Worm (Caenorhabditis elegans) whole organism, L4 larva: Measurements from ENCODE around the gene F13A7.12.

ENCODE experiments used
- F10B5.3 ChIP-seq: sonication (generic microtip); optimal IDR thresholded peaks from 2 replicates; lab custom pipeline; 2016; ENCODE audit warnings: mild to moderate bottlenecking, missing genetic modification characterization, missing compliant biosample characterization
- F49E8.2 ChIP-seq: sonication (generic microtip); optimal IDR thresholded peaks from 2 replicates; lab custom pipeline; 2016; ENCODE audit warnings: missing compliant biosample characterization, mild to moderate bottlenecking, missing genetic modification characterization, borderline replicate concordance
- Y75B8A.6 ChIP-seq: fragments of 200-800 bp; sonication (Bioruptor generic); IDR thresholded peaks from 2 replicates; pipeline ENCODE4 v1.3.6; 2022; ENCODE audit warnings: missing genetic modification reagents, missing genetic modification characterization, missing compliant biosample characterization
- ZK337.2 ChIP-seq: fragments of 200-800 bp; sonication (Bioruptor generic); IDR thresholded peaks from 2 replicates; pipeline ENCODE4 v1.3.6; 2022; ENCODE audit warnings: missing genetic modification reagents, missing genetic modification characterization, missing compliant biosample characterization
- ZK546.5 ChIP-seq, 2 experiments: sonication (generic microtip); optimal IDR thresholded peaks; 2 replicates each; lab custom pipeline; 2017; ENCODE audit warnings: missing biosample characterization in 2 of 2, missing genetic modification characterization in 2 of 2
- aha-1 ChIP-seq: fragments of 150-350 bp; peaks from one replicate; lab custom pipeline; 2014; ENCODE audit warnings: missing biosample characterization, missing genetic modification characterization
- attf-4 ChIP-seq: sonication (generic microtip); optimal IDR thresholded peaks from 3 replicates; lab custom pipeline; 2017; ENCODE audit warnings: missing biosample characterization, missing genetic modification characterization
- ceh-20 ChIP-seq: fragments of 200-800 bp; sonication (Bioruptor generic); IDR thresholded peaks from 2 replicates; pipeline ENCODE4 v1.3.6; 2022; ENCODE audit warnings: missing genetic modification reagents, missing genetic modification characterization, missing compliant biosample characterization
- ceh-44 ChIP-seq: fragments of 200-800 bp; sonication (Bioruptor generic); IDR thresholded peaks from 2 replicates; pipeline ENCODE4 v1.3.6; 2022; ENCODE audit warnings: missing genetic modification reagents, missing genetic modification characterization, missing compliant biosample characterization
- daf-19 ChIP-seq: fragments of 200-800 bp; sonication (Bioruptor generic); conservative IDR thresholded peaks from 2 replicates; pipeline ENCODE4 v1.3.6; 2022; ENCODE audit warnings: missing genetic modification characterization, missing compliant biosample characterization
- daf-8 ChIP-seq: fragments of 200-800 bp; sonication (Bioruptor generic); IDR thresholded peaks from 2 replicates; pipeline ENCODE4 v1.3.6; 2022; ENCODE audit warnings: missing genetic modification characterization, missing compliant biosample characterization
- dve-1 ChIP-seq: sonication (generic microtip); optimal IDR thresholded peaks from 2 replicates; lab custom pipeline; 2017; ENCODE audit warnings: antibody characterized with exemption, mild to moderate bottlenecking, missing genetic modification characterization, missing compliant biosample characterization; ENCODE audit not compliant: insufficient read depth
- egl-43 ChIP-seq: fragments of 200-800 bp; sonication (Bioruptor generic); IDR thresholded peaks from 2 replicates; pipeline ENCODE4 v1.3.6; 2022; ENCODE audit warnings: missing genetic modification reagents, missing genetic modification characterization, missing compliant biosample characterization
- gei-8 ChIP-seq: fragments of 200-800 bp; sonication (Bioruptor generic); optimal IDR thresholded peaks from 2 replicates; lab custom pipeline; 2018; ENCODE audit warnings: mild to moderate bottlenecking, missing genetic modification characterization, missing compliant biosample characterization
- hif-1 ChIP-seq, 2 experiments: sonication (generic microtip); optimal IDR thresholded peaks; 2 replicates each; lab custom pipeline; 2016 to 2017; ENCODE audit warnings: missing compliant biosample characterization in 2 of 2, missing genetic modification characterization in 2 of 2, missing genetic modification reagents in 2 of 2, missing genotype in 2 of 2, mild to moderate bottlenecking in 1 of 2
- lin-13 ChIP-seq: fragments of 150-350 bp; optimal IDR thresholded peaks from 2 replicates; lab custom pipeline; 2014; ENCODE audit warnings: missing biosample characterization, missing genetic modification reagents, missing genetic modification characterization
- lin-29 ChIP-seq: fragments of 200-800 bp; sonication (Bioruptor generic); IDR thresholded peaks from 2 replicates; pipeline ENCODE4 v1.3.6; 2022; ENCODE audit warnings: missing genetic modification reagents, missing genetic modification characterization, missing compliant biosample characterization
- lin-39 ChIP-seq: fragments of 150-350 bp; optimal IDR thresholded peaks from 2 replicates; lab custom pipeline; 2014; ENCODE audit warnings: missing biosample characterization, missing genetic modification reagents, missing genetic modification characterization
- madf-5 ChIP-seq, 2 experiments: fragments of 200-800 bp; sonication (Bioruptor generic); IDR thresholded peaks; 2 replicates each; pipeline ENCODE4 v1.3.6; 2022; ENCODE audit warnings: missing compliant biosample characterization in 2 of 2, missing genetic modification characterization in 2 of 2
- mdl-1 ChIP-seq, 2 experiments: fragments of 150-350 bp in 1 of 2; sonication (generic microtip) in 1 of 2; optimal IDR thresholded peaks; 2 replicates each; lab custom pipeline; 2014 to 2017; ENCODE audit warnings: missing biosample characterization in 2 of 2, missing genetic modification characterization in 2 of 2
- mep-1 ChIP-seq: fragments of 150-350 bp; sonication (generic microtip); optimal IDR thresholded peaks from 3 replicates; lab custom pipeline; 2014; ENCODE audit warnings: missing biosample characterization, missing genetic modification characterization
- mxl-2 ChIP-seq: fragments of 200-800 bp; sonication (Bioruptor generic); conservative IDR thresholded peaks from 2 replicates; pipeline ENCODE4 v1.3.6; 2022; ENCODE audit warnings: missing genetic modification reagents, missing genetic modification characterization, missing compliant biosample characterization
- nhr-102 ChIP-seq: sonication (generic microtip); optimal IDR thresholded peaks from 2 replicates; lab custom pipeline; 2016; ENCODE audit warnings: mild to moderate bottlenecking, missing genetic modification characterization, moderate library complexity, missing compliant biosample characterization
- nhr-237 ChIP-seq: sonication (generic microtip); optimal IDR thresholded peaks from 2 replicates; lab custom pipeline; 2017; ENCODE audit warnings: missing biosample characterization, missing genetic modification characterization
- nhr-77 ChIP-seq: fragments of 150-350 bp; optimal IDR thresholded peaks from 2 replicates; lab custom pipeline; 2014; ENCODE audit warnings: missing biosample characterization, missing genetic modification characterization
- pqm-1 ChIP-seq: sonication (generic microtip); optimal IDR thresholded peaks from 2 replicates; lab custom pipeline; 2017; ENCODE audit warnings: missing biosample characterization, missing genetic modification characterization
- sdz-12 ChIP-seq: fragments of 200-800 bp; sonication (Bioruptor generic); optimal IDR thresholded peaks from 2 replicates; lab custom pipeline; 2018; ENCODE audit warnings: mild to moderate bottlenecking, missing genetic modification characterization, missing compliant biosample characterization
- unc-130 ChIP-seq: sonication (generic microtip); optimal IDR thresholded peaks from 2 replicates; lab custom pipeline; 2016; ENCODE audit warnings: missing genetic modification reagents, missing genetic modification characterization, missing compliant biosample characterization
- unc-39 ChIP-seq: sonication (generic microtip); optimal IDR thresholded peaks from 2 replicates; lab custom pipeline; 2017; ENCODE audit warnings: missing biosample characterization, missing genetic modification characterization
- unc-62 ChIP-seq, 3 experiments: fragments of 150-350 bp in 1 of 3; sonication (generic microtip); optimal IDR thresholded peaks in 2 of 3; peaks in 1 of 3; 1 replicate in 1 of 3; 2 replicates in 2 of 3; lab custom pipeline; 2014 to 2017; ENCODE audit warnings: missing biosample characterization in 3 of 3, missing genetic modification characterization in 3 of 3, missing genetic modification reagents in 3 of 3, missing genotype in 1 of 3
- zip-11 ChIP-seq: fragments of 200-800 bp; sonication (Bioruptor generic); IDR thresholded peaks from 2 replicates; pipeline ENCODE4 v1.3.6; 2022; ENCODE audit warnings: missing genetic modification characterization, missing compliant biosample characterization
- ztf-11 ChIP-seq: fragments of 150-350 bp; optimal IDR thresholded peaks from 2 replicates; lab custom pipeline; 2014; ENCODE audit warnings: missing biosample characterization, missing genetic modification characterization

Gene F13A7.12

DNA sequence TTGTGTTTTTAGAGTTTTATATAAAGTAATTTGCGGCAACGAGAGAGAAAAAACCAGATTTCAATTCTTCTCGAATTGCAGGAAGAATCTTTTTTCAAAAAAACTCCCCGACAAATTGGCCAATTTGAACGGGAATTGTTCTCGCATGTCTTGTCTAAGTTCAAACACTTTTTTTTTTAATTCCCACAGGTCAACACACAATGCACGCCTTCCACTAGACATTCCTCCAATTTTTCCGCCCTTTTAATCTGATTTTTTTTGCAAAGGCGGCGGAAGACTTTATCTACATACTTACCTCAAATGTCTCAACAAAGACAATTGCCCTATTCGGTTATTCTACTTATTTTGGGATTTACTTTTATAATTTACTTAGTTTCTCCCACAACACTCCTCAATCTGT lies 11.8 kb downstream of the F13A7.12 start, which contains the start of gene F26D2.3:
Gene F26D2.3, plus strand, starts transcription at position 301 of the 400 bp plus-strand sequence.
- no peak for TF ChIP-seq madf-5 (GFP tag; IDR thresholded peaks at IDR 0.05; lab: Robert Waterston, UW)
- no peak for TF ChIP-seq nhr-102 (tag; lab: Kevin White, UChicago)
- TF ChIP-seq ZK337.2 (GFP tag; lab: Robert Waterston, UW), result no peak
- no peak for TF ChIP-seq gei-8 (GFP tag; lab: Kevin White, UChicago)
- TF ChIP-seq egl-43 (GFP tag; lab: Robert Waterston, UW), result no peak
- no peak for TF ChIP-seq hif-1 (tag; optimal IDR thresholded peaks at IDR 0.05; lab: Kevin White, UChicago)
- no peak for TF ChIP-seq dve-1 (tag; lab: Kevin White, UChicago)
- no peak for TF ChIP-seq F49E8.2 (tag; lab: Kevin White, UChicago)
- TF ChIP-seq unc-130 (GFP tag; lab: Kevin White, UChicago), result no peak
- TF ChIP-seq Y75B8A.6, result no peak
- TF ChIP-seq zip-11 (GFP tag; lab: Robert Waterston, UW), result no peak
- no peak for TF ChIP-seq ZK546.5 (tag; optimal IDR thresholded peaks at IDR 0.05; lab: Kevin White, UChicago)
- TF ChIP-seq lin-29 (GFP tag; lab: Robert Waterston, UW), result no peak
- no peak for TF ChIP-seq lin-39
- no peak for TF ChIP-seq ztf-11
- TF ChIP-seq lin-13 (GFP tag; lab: Kevin White, UChicago), result no peak
- no peak for TF ChIP-seq pqm-1 (tag; lab: Kevin White, UChicago)
- TF ChIP-seq nhr-77 (tag; lab: Kevin White, UChicago), result no peak
- TF ChIP-seq F10B5.3, result no peak

DNA sequence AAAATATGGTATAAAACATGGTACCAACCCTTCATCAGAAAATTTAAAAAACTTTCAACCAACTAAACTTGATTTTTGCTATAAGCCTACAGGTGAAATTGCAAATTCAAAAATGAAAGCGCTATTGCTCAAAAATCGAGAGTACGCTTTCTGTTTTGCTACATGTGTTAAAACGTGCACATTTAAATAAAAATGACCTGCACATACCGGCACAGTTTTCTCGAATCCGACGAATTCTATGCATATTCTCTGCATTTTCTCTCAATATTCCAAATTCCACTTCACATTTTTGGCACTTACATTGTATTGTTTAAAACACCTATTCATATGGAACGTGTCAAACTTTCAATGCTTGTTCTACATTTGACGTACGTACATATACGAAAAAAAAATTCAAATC lies 14.7 kb downstream of the F13A7.12 start, which contains the start of gene srh-145:
Gene srh-145, plus strand, starts transcription at position 193 of the 400 bp plus-strand sequence.
- peak in 1 of 2 experiments; percentile 60 for TF ChIP-seq unc-62 (GFP tag; optimal IDR thresholded peaks at IDR 0.05 in 1 of 2; lab: Kevin White, UChicago)
- TF ChIP-seq unc-62 (tag; optimal IDR thresholded peaks at IDR 0.05; lab: Kevin White, UChicago), result no peak
- no peak for TF ChIP-seq attf-4 (tag; lab: Kevin White, UChicago)
- TF ChIP-seq mep-1 (tag; lab: Kevin White, UChicago), result no peak
- 0 out of 2 replicates have a peak, but pooled peaks have one; percentile 11 for TF ChIP-seq mxl-2 (GFP tag; lab: Robert Waterston, UW)
- peak; percentile 78 for TF ChIP-seq aha-1 (tag; lab: Kevin White, UChicago)

DNA sequence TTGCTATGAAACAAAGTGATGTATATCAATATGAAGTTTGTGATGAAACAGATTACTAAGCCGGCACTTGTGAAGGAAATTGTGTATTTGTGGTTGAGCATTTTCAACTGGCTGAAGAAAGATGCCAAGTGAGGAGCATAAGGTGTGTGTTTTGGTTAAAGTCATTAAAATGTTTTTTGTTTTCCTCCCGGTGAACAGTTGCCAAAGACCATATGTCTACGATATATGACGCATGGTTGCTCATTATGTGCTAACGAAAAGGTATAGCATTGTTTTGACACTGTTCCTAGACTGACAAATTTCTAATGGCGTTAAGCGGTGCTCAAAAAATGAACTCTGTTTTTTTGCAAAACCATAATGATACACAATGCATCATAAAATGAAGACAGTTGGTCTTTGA lies 21.2 kb downstream of the F13A7.12 start, which contains the start of gene str-55:
Gene str-55, minus strand, starts transcription at position 101 of the 400 bp plus-strand sequence.
- TF ChIP-seq sdz-12 (GFP tag; lab: Kevin White, UChicago), result no peak
- no peak for TF ChIP-seq egl-43 (GFP tag; lab: Robert Waterston, UW)
- TF ChIP-seq daf-8 (GFP tag; lab: Robert Waterston, UW), result no peak
- no peak for TF ChIP-seq attf-4 (tag; lab: Kevin White, UChicago)
- no peak for TF ChIP-seq lin-39
- TF ChIP-seq nhr-237 (tag; lab: Kevin White, UChicago), result no peak
- no peak for TF ChIP-seq ceh-44 (GFP tag; lab: Robert Waterston, UW)
- TF ChIP-seq ztf-11, result no peak
- no peak for TF ChIP-seq daf-19 (GFP tag; lab: Robert Waterston, UW)

DNA sequence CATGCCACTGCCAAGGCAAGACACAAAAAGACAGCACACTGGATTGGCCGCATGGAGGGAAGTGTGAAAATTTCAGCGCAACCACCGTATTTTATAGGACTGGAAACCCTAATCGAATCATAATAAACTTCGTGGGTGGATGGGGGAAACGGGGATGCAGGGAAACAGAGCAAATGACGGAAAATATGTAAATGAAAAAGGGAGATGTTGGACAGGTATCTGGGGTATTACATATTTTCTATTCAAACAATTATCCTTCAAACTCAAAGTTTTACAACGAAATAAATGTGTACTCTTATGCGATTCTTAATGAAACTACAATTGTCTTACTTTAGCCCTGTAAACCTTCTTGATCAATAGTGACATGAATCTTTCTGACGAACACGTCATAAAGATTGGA lies 23.9 kb downstream of the F13A7.12 start, which contains the start of gene F26D2.16:
Gene F26D2.16, minus strand, starts transcription at position 101 of the 400 bp plus-strand sequence.
- TF ChIP-seq daf-19 (GFP tag; lab: Robert Waterston, UW), result no peak
- TF ChIP-seq aha-1 (tag; lab: Kevin White, UChicago), result peak; percentile 81

DNA sequence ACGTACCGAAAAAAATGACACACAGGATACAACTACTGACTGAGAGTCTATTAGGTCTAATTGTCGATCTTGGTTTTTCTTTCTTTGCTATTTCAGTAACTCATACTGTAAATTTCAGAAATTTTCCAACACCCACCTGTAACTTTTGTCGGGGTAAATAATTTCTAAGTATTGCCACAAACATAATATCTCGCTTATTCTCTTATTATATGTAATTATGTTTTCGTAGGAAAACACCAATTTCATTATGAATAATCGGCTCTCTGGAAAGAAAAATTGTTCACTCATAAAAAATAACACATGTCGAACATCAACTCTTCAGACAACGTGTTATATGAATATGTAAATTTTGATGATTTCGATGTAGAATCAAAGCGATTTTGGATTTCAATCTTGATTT lies 24.9 kb downstream of the F13A7.12 start, which contains the start of gene srw-48:
Gene srw-48, plus strand, starts transcription at position 301 of the 400 bp plus-strand sequence.
- no peak for TF ChIP-seq nhr-237 (tag; lab: Kevin White, UChicago)
- TF ChIP-seq madf-5 (GFP tag; IDR thresholded peaks at IDR 0.05; lab: Robert Waterston, UW), result no peak
- TF ChIP-seq mdl-1 (tag; optimal IDR thresholded peaks at IDR 0.05; lab: Kevin White, UChicago), result no peak
- no peak for TF ChIP-seq F10B5.3
- TF ChIP-seq mep-1 (tag; lab: Kevin White, UChicago), result no peak
- no peak for TF ChIP-seq unc-39 (tag; lab: Kevin White, UChicago)
- TF ChIP-seq ceh-20 (GFP tag; lab: Robert Waterston, UW), result no peak
